Worm (Caenorhabditis elegans) whole organism, mixed stage, embryonic: Measurements from ENCODE around the gene F52B10.3.

ENCODE experiments used
- elt-1 ChIP-seq: sonication (generic microtip); optimal IDR thresholded peaks from 2 replicates; lab custom pipeline; 2017; ENCODE audit warnings: missing genetic modification characterization, mild to moderate bottlenecking, missing compliant biosample characterization, antibody characterized with exemption, moderate library complexity, borderline replicate concordance; ENCODE audit not compliant: insufficient read depth
- lin-13 ChIP-seq: fragments of 150-350 bp; optimal IDR thresholded peaks from 2 replicates; lab custom pipeline; 2014; ENCODE audit warnings: missing biosample characterization, missing genetic modification characterization
- lsy-2 ChIP-seq: fragments of 150-350 bp; optimal IDR thresholded peaks from 2 replicates; lab custom pipeline; 2014; ENCODE audit warnings: missing biosample characterization, missing genetic modification characterization
- mab-5 ChIP-seq: fragments of 150-350 bp; optimal IDR thresholded peaks from 2 replicates; lab custom pipeline; 2014; ENCODE audit warnings: missing biosample characterization, missing genetic modification characterization
- nhr-12 ChIP-seq: fragments of 150-350 bp; optimal IDR thresholded peaks from 2 replicates; lab custom pipeline; 2014; ENCODE audit warnings: missing biosample characterization, missing genetic modification characterization
- nhr-237 ChIP-seq: fragments of 150-350 bp; optimal IDR thresholded peaks from 2 replicates; lab custom pipeline; 2014; ENCODE audit warnings: missing biosample characterization, missing genetic modification characterization
- nhr-76 ChIP-seq: sonication (generic microtip); optimal IDR thresholded peaks from 2 replicates; lab custom pipeline; 2017; ENCODE audit warnings: missing biosample characterization, missing genetic modification characterization
- pha-4 ChIP-seq: fragments of 150-350 bp; optimal IDR thresholded peaks from 2 replicates; lab custom pipeline; 2018; ENCODE audit warnings: missing biosample characterization, missing genetic modification reagents, missing genetic modification characterization
- sem-2 ChIP-seq: fragments of 200-800 bp; sonication (Bioruptor generic); optimal IDR thresholded peaks from 2 replicates; lab custom pipeline; 2018; ENCODE audit warnings: mild to moderate bottlenecking, missing genetic modification characterization, missing compliant biosample characterization
- snpc-4 ChIP-seq: fragments of 150-350 bp; optimal IDR thresholded peaks from 2 replicates; lab custom pipeline; 2014; ENCODE audit warnings: missing biosample characterization, missing genetic modification characterization
- sptf-1 ChIP-seq: sonication (generic microtip); optimal IDR thresholded peaks from 2 replicates; lab custom pipeline; 2017; ENCODE audit warnings: mild to moderate bottlenecking, missing genetic modification characterization, moderate library complexity, missing compliant biosample characterization
- unc-62 ChIP-seq: fragments of 150-350 bp; optimal IDR thresholded peaks from 2 replicates; lab custom pipeline; 2014; ENCODE audit warnings: missing biosample characterization, missing genetic modification reagents, missing genetic modification characterization
- ztf-11 ChIP-seq: fragments of 150-350 bp; optimal IDR thresholded peaks from 2 replicates; lab custom pipeline; 2014; ENCODE audit warnings: missing biosample characterization, missing genetic modification characterization

- no peak for TF ChIP-seq mab-5 (tag; lab: Kevin White, UChicago)
- TF ChIP-seq snpc-4: no peak
- TF ChIP-seq unc-62 (GFP tag; lab: Kevin White, UChicago): peak; percentile 68
- TF ChIP-seq nhr-12: no peak
- TF ChIP-seq ztf-11 (tag; lab: Kevin White, UChicago): no peak
- TF ChIP-seq nhr-76: no peak
- no peak for TF ChIP-seq lin-13 (tag; lab: Kevin White, UChicago)
- no peak for TF ChIP-seq elt-1 (tag; lab: Kevin White, UChicago)
- TF ChIP-seq lsy-2 (tag; lab: Kevin White, UChicago): no peak
- no peak for TF ChIP-seq sptf-1 (tag; lab: Kevin White, UChicago)
- TF ChIP-seq nhr-237 (tag; lab: Kevin White, UChicago): no peak
- no peak for TF ChIP-seq sem-2 (GFP tag; lab: Kevin White, UChicago)
- no peak for TF ChIP-seq pha-4
These were observed 6.9 kb downstream of the F52B10.3 start, which contains the start of gene B0410.3 for ce11 chrX:2891141-2891739.
